Worm (Caenorhabditis elegans): ENCODE measurements around the gene ZK897.10.

Gene ZK897.10

DNA sequence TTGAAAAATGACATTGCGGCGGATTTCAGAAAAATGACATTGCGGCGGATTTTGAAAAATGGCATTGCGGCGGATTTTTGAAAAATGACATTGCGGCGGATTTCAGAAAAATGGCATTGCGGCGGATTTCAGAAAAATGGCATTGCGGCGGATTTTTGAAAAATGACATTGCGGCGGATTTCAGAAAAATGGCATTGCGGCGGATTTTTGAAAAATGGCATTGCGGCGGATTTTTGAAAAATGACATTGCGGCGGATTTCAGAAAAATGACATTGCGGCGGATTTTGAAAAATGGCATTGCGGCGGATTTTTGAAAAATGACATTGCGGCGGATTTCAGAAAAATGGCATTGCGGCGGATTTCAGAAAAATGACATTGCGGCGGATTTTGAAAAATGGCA, 34.5 kb upstream of the ZK897.10 start:
- TF ChIP-seq ztf-23 (GFP tag; IDR thresholded peaks at IDR 0.05) (peak; percentile 46; the same call in 1 of the 2 replicates), tab-1 (GFP tag; IDR thresholded peaks at IDR 0.05) (0 out of 2 replicates have a peak, but pooled peaks have one; percentile 44)

- 0 out of 2 replicates have a peak, but pooled peaks have one; percentile 25 for TF ChIP-seq T22C8.4 (GFP tag; IDR thresholded peaks at IDR 0.05)
- TF ChIP-seq ztf-29 (GFP tag; IDR thresholded peaks at IDR 0.05), result 0 out of 2 replicates have a peak, but pooled peaks have one; percentile 11
- peak; percentile 18; the same call in 1 of the 2 replicates for TF ChIP-seq ref-1 (GFP tag; conservative IDR thresholded peaks at IDR 0.05)
Observed at ce11 chrIV:12731503-12731902, 33.6 kb upstream of the ZK897.10 start.

ce11 chrIV:12741438-12741837, 23.7 kb upstream of the ZK897.10 start, which contains the start of gene T23F6.5:
Gene T23F6.5 (minus strand): TSS chrIV:12741538.
- no peak for TF ChIP-seq ref-1 (GFP tag; conservative IDR thresholded peaks at IDR 0.05)
- no peak for TF ChIP-seq klf-2 (GFP tag; conservative IDR thresholded peaks at IDR 0.05)
- TF ChIP-seq cog-1 (tag; optimal IDR thresholded peaks at IDR 0.05), result no peak
- no peak for TF ChIP-seq flt-1 (GFP tag; IDR thresholded peaks at IDR 0.05)
- no peak for TF ChIP-seq med-1 (GFP tag; optimal IDR thresholded peaks at IDR 0.05; ENCODE audit: insufficient read depth)
- no peak for TF ChIP-seq ztf-29 (GFP tag; IDR thresholded peaks at IDR 0.05)
- TF ChIP-seq ztf-23 (GFP tag; IDR thresholded peaks at IDR 0.05), result no peak
- TF ChIP-seq T22C8.4 (GFP tag; IDR thresholded peaks at IDR 0.05), result no peak
- TF ChIP-seq tab-1 (GFP tag; IDR thresholded peaks at IDR 0.05), result no peak

DNA sequence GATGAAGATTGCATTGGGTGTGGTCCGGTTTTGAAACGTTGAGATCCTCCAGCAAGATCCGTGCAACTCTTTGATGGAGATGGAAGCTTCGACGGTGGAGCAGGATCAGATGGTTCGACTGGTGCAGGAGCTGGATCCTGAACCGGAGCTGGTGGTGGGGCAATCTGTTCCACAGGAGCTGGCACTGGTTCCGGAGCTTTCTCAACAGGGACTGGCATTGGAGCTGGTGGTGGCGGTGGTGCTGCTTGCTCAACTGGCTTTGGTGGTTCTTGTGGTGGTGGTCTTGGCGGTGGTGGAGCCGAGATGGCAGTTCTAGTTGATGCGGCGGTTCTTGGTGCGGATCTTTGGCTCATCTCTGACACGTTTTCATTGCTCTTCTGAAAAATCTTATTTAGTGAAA, 21.5 kb upstream of the ZK897.10 start:
- TF ChIP-seq tab-1 (GFP tag; IDR thresholded peaks at IDR 0.05), result no peak
- TF ChIP-seq flt-1 (GFP tag; IDR thresholded peaks at IDR 0.05), result no peak
- no peak for TF ChIP-seq ztf-23 (GFP tag; IDR thresholded peaks at IDR 0.05)
- no peak for TF ChIP-seq klf-2 (GFP tag; conservative IDR thresholded peaks at IDR 0.05)
- no peak for TF ChIP-seq cog-1 (tag; optimal IDR thresholded peaks at IDR 0.05)
- no peak for TF ChIP-seq ref-1 (GFP tag; conservative IDR thresholded peaks at IDR 0.05)
- TF ChIP-seq T22C8.4 (GFP tag; IDR thresholded peaks at IDR 0.05), result no peak
- TF ChIP-seq ztf-29 (GFP tag; IDR thresholded peaks at IDR 0.05), result no peak
- no peak for TF ChIP-seq med-1 (GFP tag; optimal IDR thresholded peaks at IDR 0.05; ENCODE audit: insufficient read depth)

DNA sequence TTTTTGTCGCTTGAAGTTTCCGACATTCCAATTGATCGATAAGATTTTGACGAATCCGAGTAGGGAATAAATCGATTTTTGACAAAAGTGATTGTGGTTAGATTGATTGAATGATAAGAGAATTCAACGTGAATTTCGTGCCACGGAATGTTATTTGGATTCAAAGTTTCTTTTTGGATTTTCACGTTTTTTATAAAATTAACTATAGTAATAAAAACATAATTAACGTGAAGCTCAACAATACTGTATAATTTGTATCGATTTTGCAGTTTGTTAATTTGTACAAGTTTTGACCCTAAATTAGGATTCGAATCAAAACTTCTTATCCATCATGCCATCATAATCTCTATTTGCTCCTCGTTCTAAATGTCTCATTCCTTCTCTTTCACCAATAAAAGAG, 20.4 kb upstream of the ZK897.10 start, which contains the start of gene C36H8.1:
TSS of gene C36H8.1 (minus strand) at position 101 of the 400 bp plus-strand sequence.
- TF ChIP-seq klf-2 (GFP tag; conservative IDR thresholded peaks at IDR 0.05), result no peak
- no peak for TF ChIP-seq med-1 (GFP tag; optimal IDR thresholded peaks at IDR 0.05; ENCODE audit: insufficient read depth)
- TF ChIP-seq ztf-29 (GFP tag; IDR thresholded peaks at IDR 0.05), result no peak
- TF ChIP-seq ztf-23 (GFP tag; IDR thresholded peaks at IDR 0.05), result no peak
- no peak for TF ChIP-seq T22C8.4 (GFP tag; IDR thresholded peaks at IDR 0.05)
- TF ChIP-seq ref-1 (GFP tag; conservative IDR thresholded peaks at IDR 0.05), result no peak
- TF ChIP-seq cog-1 (tag; optimal IDR thresholded peaks at IDR 0.05), result no peak
- TF ChIP-seq tab-1 (GFP tag; IDR thresholded peaks at IDR 0.05), result no peak
- TF ChIP-seq flt-1 (GFP tag; IDR thresholded peaks at IDR 0.05), result no peak

- TF ChIP-seq cog-1 (tag; optimal IDR thresholded peaks at IDR 0.05) (no peak), med-1 (GFP tag; optimal IDR thresholded peaks at IDR 0.05; ENCODE audit: insufficient read depth) (no peak), klf-2 (GFP tag; conservative IDR thresholded peaks at IDR 0.05) (no peak), tab-1 (GFP tag; IDR thresholded peaks at IDR 0.05) (no peak), flt-1 (GFP tag; IDR thresholded peaks at IDR 0.05) (no peak), T22C8.4 (GFP tag; IDR thresholded peaks at IDR 0.05) (no peak)
Observed at ce11 chrIV:12746284-12746683, 18.9 kb upstream of the ZK897.10 start, which contains the start of gene inx-6. Gene inx-6 (plus strand): TSS chrIV:12746584.

DNA sequence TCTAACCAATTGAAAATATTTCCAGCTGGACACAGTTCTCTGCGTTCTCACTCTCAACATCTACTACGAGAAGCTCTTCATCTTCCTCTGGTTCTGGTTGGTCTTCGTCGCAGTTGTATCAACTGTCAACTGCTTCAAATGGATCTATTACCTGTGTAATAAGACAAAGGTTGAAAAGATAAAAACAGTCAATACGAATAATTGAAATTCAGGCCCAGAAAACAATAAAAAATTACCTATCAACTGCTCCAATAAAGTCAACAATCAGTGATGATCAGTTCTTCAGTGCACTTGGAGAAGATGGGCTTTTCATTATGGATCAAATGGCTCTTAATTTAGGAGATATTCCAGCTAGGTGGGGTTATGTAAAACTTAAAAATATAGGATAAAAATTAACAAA, 16.4 kb upstream of the ZK897.10 start:
- no peak for TF ChIP-seq flt-1 (GFP tag; IDR thresholded peaks at IDR 0.05)
- no peak for TF ChIP-seq ztf-29 (GFP tag; IDR thresholded peaks at IDR 0.05)
- no peak for TF ChIP-seq klf-2 (GFP tag; conservative IDR thresholded peaks at IDR 0.05)
- TF ChIP-seq ref-1 (GFP tag; conservative IDR thresholded peaks at IDR 0.05), result no peak

DNA sequence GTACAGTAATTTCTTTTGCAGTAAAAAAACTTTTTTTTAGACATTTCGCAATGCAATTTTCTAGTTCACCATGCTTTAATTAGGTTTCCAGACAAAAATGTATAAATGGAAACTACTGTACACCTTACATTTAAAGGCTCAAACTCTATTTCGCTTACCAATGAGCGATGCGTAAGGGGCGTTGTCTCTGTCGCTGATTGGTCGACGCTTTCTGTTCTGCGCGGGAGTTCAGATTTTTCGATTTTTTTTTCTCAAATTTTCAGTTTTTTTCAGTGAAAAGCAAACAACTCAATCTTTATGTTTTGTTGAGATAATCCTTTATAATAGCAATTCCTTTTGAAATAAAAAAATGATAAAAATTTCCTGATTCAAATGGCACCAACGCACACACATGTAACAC, 11.0 kb upstream of the ZK897.10 start:
- TF ChIP-seq cog-1 (tag; optimal IDR thresholded peaks at IDR 0.05) (no peak), flt-1 (GFP tag; IDR thresholded peaks at IDR 0.05) (no peak), med-1 (GFP tag; optimal IDR thresholded peaks at IDR 0.05; ENCODE audit: insufficient read depth) (no peak), T22C8.4 (GFP tag; IDR thresholded peaks at IDR 0.05) (no peak)

DNA sequence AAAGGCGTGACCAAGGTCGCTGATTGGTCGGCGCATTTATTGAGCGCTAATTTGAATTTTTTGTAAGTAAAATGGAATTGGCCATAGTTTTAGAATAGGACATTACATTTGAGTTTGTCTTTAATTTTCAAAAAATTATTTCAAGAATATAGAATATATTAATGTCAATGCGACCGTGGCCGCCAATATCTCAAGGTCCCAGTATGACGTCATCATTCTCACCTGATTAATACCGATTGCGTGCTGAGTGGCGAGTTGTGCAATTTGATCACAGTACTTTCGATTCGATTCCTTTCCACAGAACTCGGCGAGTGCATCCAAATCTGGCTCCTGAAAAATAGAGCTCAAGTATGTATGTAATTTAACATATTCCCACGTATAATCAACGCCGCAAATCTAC, 9.5 kb upstream of the ZK897.10 start:
- no peak for TF ChIP-seq cog-1 (tag; optimal IDR thresholded peaks at IDR 0.05)
- TF ChIP-seq med-1 (GFP tag; optimal IDR thresholded peaks at IDR 0.05; ENCODE audit: insufficient read depth), result no peak
- no peak for TF ChIP-seq flt-1 (GFP tag; IDR thresholded peaks at IDR 0.05)
- no peak for TF ChIP-seq tab-1 (GFP tag; IDR thresholded peaks at IDR 0.05)
- no peak for TF ChIP-seq ztf-23 (GFP tag; IDR thresholded peaks at IDR 0.05)
- TF ChIP-seq ztf-29 (GFP tag; IDR thresholded peaks at IDR 0.05), result no peak
- no peak for TF ChIP-seq ref-1 (GFP tag; conservative IDR thresholded peaks at IDR 0.05)
- no peak for TF ChIP-seq T22C8.4 (GFP tag; IDR thresholded peaks at IDR 0.05)
- TF ChIP-seq klf-2 (GFP tag; conservative IDR thresholded peaks at IDR 0.05), result no peak

- TF ChIP-seq flt-1 (GFP tag; IDR thresholded peaks at IDR 0.05) (no peak), klf-2 (GFP tag; conservative IDR thresholded peaks at IDR 0.05) (no peak), ztf-29 (GFP tag; IDR thresholded peaks at IDR 0.05) (no peak), T22C8.4 (GFP tag; IDR thresholded peaks at IDR 0.05) (no peak), ztf-23 (GFP tag; IDR thresholded peaks at IDR 0.05) (no peak), ref-1 (GFP tag; conservative IDR thresholded peaks at IDR 0.05) (no peak), cog-1 (tag; optimal IDR thresholded peaks at IDR 0.05) (no peak), med-1 (GFP tag; optimal IDR thresholded peaks at IDR 0.05; ENCODE audit: insufficient read depth) (no peak), tab-1 (GFP tag; IDR thresholded peaks at IDR 0.05) (no peak)
Observed at ce11 chrIV:12757470-12757869, 7.7 kb upstream of the ZK897.10 start, which contains the start of gene flp-9. Gene flp-9 (minus strand): TSS chrIV:12757570.

DNA sequence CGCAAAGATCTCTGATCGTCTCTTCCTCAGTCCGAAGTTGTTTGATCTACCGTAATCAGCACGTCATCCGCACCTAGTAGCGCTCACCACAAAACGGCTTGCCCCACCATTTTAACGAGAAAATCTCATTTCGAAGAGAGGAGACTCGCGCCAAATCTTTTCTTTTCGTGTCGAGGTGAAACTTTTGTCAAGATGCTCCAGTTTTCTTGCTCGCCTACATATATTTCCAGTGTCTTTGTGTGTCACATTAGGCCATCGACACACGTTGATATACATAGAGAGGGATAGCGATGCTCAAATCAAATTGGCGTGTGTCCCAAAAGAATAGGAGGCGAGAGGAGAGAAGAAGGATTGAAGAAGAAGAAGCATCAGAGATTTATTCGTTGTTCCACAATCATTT, 2.4 kb upstream of the ZK897.10 start:
- no peak for TF ChIP-seq flt-1 (GFP tag; IDR thresholded peaks at IDR 0.05)
- TF ChIP-seq ztf-29 (GFP tag; IDR thresholded peaks at IDR 0.05), result no peak
- TF ChIP-seq klf-2 (GFP tag; conservative IDR thresholded peaks at IDR 0.05), result no peak
- TF ChIP-seq med-1 (GFP tag; optimal IDR thresholded peaks at IDR 0.05; ENCODE audit: insufficient read depth), result no peak
- no peak for TF ChIP-seq ref-1 (GFP tag; conservative IDR thresholded peaks at IDR 0.05)
- no peak for TF ChIP-seq ztf-23 (GFP tag; IDR thresholded peaks at IDR 0.05)
- no peak for TF ChIP-seq cog-1 (tag; optimal IDR thresholded peaks at IDR 0.05)
- TF ChIP-seq T22C8.4 (GFP tag; IDR thresholded peaks at IDR 0.05), result no peak
- TF ChIP-seq tab-1 (GFP tag; IDR thresholded peaks at IDR 0.05), result no peak
